Worm (Caenorhabditis elegans) whole organism, L3 larva: Measurements from ENCODE around the gene clec-238.

Experiments used
- R02D3.7 ChIP-seq: fragments of 150-350 bp; optimal IDR thresholded peaks from 2 replicates; lab custom pipeline; 2014; ENCODE audit warnings: missing biosample characterization, missing genetic modification characterization
- ZK546.5 ChIP-seq: sonication (generic microtip); optimal IDR thresholded peaks from 2 replicates; lab custom pipeline; 2017; ENCODE audit warnings: missing biosample characterization, missing genetic modification characterization
- ama-1 ChIP-seq: fragments of 150-350 bp; optimal IDR thresholded peaks from 2 replicates; lab custom pipeline; 2018
- ceh-28 ChIP-seq: fragments of 150-350 bp; optimal IDR thresholded peaks from 2 replicates; lab custom pipeline; 2014; ENCODE audit warnings: missing biosample characterization, missing genetic modification reagents, missing genetic modification characterization
- ceh-9 ChIP-seq: sonication (generic microtip); optimal IDR thresholded peaks from 2 replicates; lab custom pipeline; 2018; ENCODE audit warnings: missing biosample characterization, missing genetic modification characterization
- daf-12 ChIP-seq: fragments of 150-350 bp; optimal IDR thresholded peaks from 2 replicates; lab custom pipeline; 2014; ENCODE audit warnings: missing biosample characterization, missing genetic modification reagents, missing genetic modification characterization
- egl-27 ChIP-seq: sonication (generic microtip); optimal IDR thresholded peaks from 4 replicates; lab custom pipeline; 2017; ENCODE audit warnings: missing biosample characterization, missing genetic modification reagents, missing genetic modification characterization
- egl-5 ChIP-seq: fragments of 150-350 bp; optimal IDR thresholded peaks from 2 replicates; lab custom pipeline; 2017; ENCODE audit warnings: missing biosample characterization, missing genetic modification reagents, missing genetic modification characterization, inconsistent platforms
- elt-1 ChIP-seq: fragments of 150-350 bp; optimal IDR thresholded peaks from 2 replicates; lab custom pipeline; 2014; ENCODE audit warnings: missing biosample characterization, missing genetic modification characterization
- elt-2 ChIP-seq: sonication (generic microtip); optimal IDR thresholded peaks from 2 replicates; lab custom pipeline; 2016; ENCODE audit warnings: missing genetic modification reagents, mild to moderate bottlenecking, missing genetic modification characterization, missing compliant biosample characterization
- fkh-10 ChIP-seq: sonication (generic microtip); optimal IDR thresholded peaks from 2 replicates; lab custom pipeline; 2017; ENCODE audit warnings: missing biosample characterization, missing genetic modification reagents, missing genetic modification characterization
- fkh-2 ChIP-seq: fragments of 150-350 bp; optimal IDR thresholded peaks from 2 replicates; lab custom pipeline; 2014; ENCODE audit warnings: missing biosample characterization, missing genetic modification reagents, missing genetic modification characterization
- hmg-11 ChIP-seq: sonication (generic microtip); optimal IDR thresholded peaks from 2 replicates; lab custom pipeline; 2016; ENCODE audit warnings: missing genetic modification characterization, missing compliant biosample characterization
- lin-39 ChIP-seq: fragments of 150-350 bp; optimal IDR thresholded peaks from 2 replicates; lab custom pipeline; 2018; ENCODE audit warnings: missing biosample characterization, missing genetic modification reagents, missing genetic modification characterization
- lsy-12 ChIP-seq: sonication (generic microtip); optimal IDR thresholded peaks from 2 replicates; lab custom pipeline; 2016; ENCODE audit warnings: mild to moderate bottlenecking, missing genetic modification characterization, missing compliant biosample characterization
- mdl-1 ChIP-seq: fragments of 150-350 bp; optimal IDR thresholded peaks from 2 replicates; lab custom pipeline; 2014; ENCODE audit warnings: missing biosample characterization, missing genetic modification characterization
- mml-1 ChIP-seq: fragments of 150-350 bp; sonication (generic microtip); optimal IDR thresholded peaks from 3 replicates; lab custom pipeline; 2014; ENCODE audit warnings: missing biosample characterization, missing genetic modification characterization
- nfya-1 ChIP-seq: sonication (generic microtip); optimal IDR thresholded peaks from 2 replicates; lab custom pipeline; 2017; ENCODE audit warnings: missing genetic modification characterization, mild to moderate bottlenecking, missing compliant biosample characterization, antibody characterized with exemption, moderate library complexity; ENCODE audit not compliant: insufficient read depth
- nhr-11 ChIP-seq: fragments of 150-350 bp; optimal IDR thresholded peaks from 2 replicates; lab custom pipeline; 2014; ENCODE audit warnings: missing biosample characterization, missing genetic modification characterization
- nhr-12 ChIP-seq: fragments of 150-350 bp; optimal IDR thresholded peaks from 2 replicates; lab custom pipeline; 2014; ENCODE audit warnings: missing biosample characterization, missing genetic modification characterization
- nhr-23 ChIP-seq: fragments of 150-350 bp; optimal IDR thresholded peaks from 2 replicates; lab custom pipeline; 2014; ENCODE audit warnings: missing biosample characterization, missing genetic modification reagents, missing genetic modification characterization
- nhr-28 ChIP-seq: fragments of 150-350 bp; optimal IDR thresholded peaks from 2 replicates; lab custom pipeline; 2014; ENCODE audit warnings: missing biosample characterization, missing genetic modification characterization
- nhr-43 ChIP-seq: sonication (generic microtip); optimal IDR thresholded peaks from 2 replicates; lab custom pipeline; 2016; ENCODE audit warnings: mild to moderate bottlenecking, missing genetic modification characterization, missing compliant biosample characterization; ENCODE audit not compliant: poor library complexity, severe bottlenecking
- nhr-77 ChIP-seq: fragments of 150-350 bp; optimal IDR thresholded peaks from 2 replicates; lab custom pipeline; 2014; ENCODE audit warnings: missing biosample characterization, missing genetic modification characterization
- pha-4 ChIP-seq: fragments of 150-350 bp; optimal IDR thresholded peaks from 2 replicates; lab custom pipeline; 2014; ENCODE audit warnings: missing biosample characterization, missing genetic modification reagents, missing genetic modification characterization
- pqm-1 ChIP-seq: fragments of 150-350 bp; optimal IDR thresholded peaks from 2 replicates; lab custom pipeline; 2017; ENCODE audit warnings: missing biosample characterization, missing genetic modification characterization, inconsistent platforms
- skn-1 ChIP-seq: fragments of 150-350 bp; optimal IDR thresholded peaks from 2 replicates; lab custom pipeline; 2014; ENCODE audit warnings: missing biosample characterization, missing genetic modification characterization
- snpc-4 ChIP-seq: fragments of 150-350 bp; optimal IDR thresholded peaks from 2 replicates; lab custom pipeline; 2014; ENCODE audit warnings: missing biosample characterization, missing genetic modification characterization
- tbx-2 ChIP-seq: sonication (generic microtip); optimal IDR thresholded peaks from 2 replicates; lab custom pipeline; 2016; ENCODE audit warnings: mild to moderate bottlenecking, missing genetic modification characterization, missing compliant biosample characterization
- unc-39 ChIP-seq: sonication (generic microtip); optimal IDR thresholded peaks from 4 replicates; lab custom pipeline; 2017; ENCODE audit warnings: missing biosample characterization, missing genetic modification characterization
- zag-1 ChIP-seq: fragments of 150-350 bp; optimal IDR thresholded peaks from 2 replicates; lab custom pipeline; 2014; ENCODE audit warnings: missing biosample characterization, missing genetic modification characterization
- ztf-4 ChIP-seq: fragments of 150-350 bp; optimal IDR thresholded peaks from 2 replicates; lab custom pipeline; 2014; ENCODE audit warnings: missing biosample characterization, missing genetic modification characterization

clec-238 gene

ce11 chrV:16987035-16987434, 35.4 kb downstream of the clec-238 start, which contains the start of gene Y102A5C.40:
TSS of gene Y102A5C.40 (minus strand) at chrV:16987135.
- TF ChIP-seq pha-4, result no peak
- no peak for TF ChIP-seq ceh-28 (tag; lab: Kevin White, UChicago)
- TF ChIP-seq nhr-12 (tag; lab: Kevin White, UChicago), result no peak
- TF ChIP-seq ztf-4 (tag; lab: Kevin White, UChicago), result no peak

ce11 chrV:16987783-16988182, 36.2 kb downstream of the clec-238 start:
- TF ChIP-seq nhr-43 (tag; lab: Kevin White, UChicago) (no peak), nhr-77 (tag; lab: Kevin White, UChicago) (no peak), egl-27 (tag; lab: Kevin White, UChicago) (no peak), ZK546.5 (tag; lab: Kevin White, UChicago) (no peak), elt-1 (tag; lab: Kevin White, UChicago) (no peak), nhr-11 (tag; lab: Kevin White, UChicago) (no peak), nhr-28 (no peak), nfya-1 (tag; lab: Kevin White, UChicago) (no peak), zag-1 (tag; lab: Kevin White, UChicago) (no peak), fkh-2 (tag; lab: Kevin White, UChicago) (no peak), ama-1 (lab: Kevin White, UChicago) (no peak), snpc-4 (tag; lab: Kevin White, UChicago) (no peak), pqm-1 (tag; lab: Kevin White, UChicago) (no peak), R02D3.7 (no peak), elt-2 (no peak), nhr-12 (tag; lab: Kevin White, UChicago) (no peak), lsy-12 (tag; lab: Kevin White, UChicago) (no peak)
- TF ChIP-seq, all 47 proteins: peak for 0

DNA sequence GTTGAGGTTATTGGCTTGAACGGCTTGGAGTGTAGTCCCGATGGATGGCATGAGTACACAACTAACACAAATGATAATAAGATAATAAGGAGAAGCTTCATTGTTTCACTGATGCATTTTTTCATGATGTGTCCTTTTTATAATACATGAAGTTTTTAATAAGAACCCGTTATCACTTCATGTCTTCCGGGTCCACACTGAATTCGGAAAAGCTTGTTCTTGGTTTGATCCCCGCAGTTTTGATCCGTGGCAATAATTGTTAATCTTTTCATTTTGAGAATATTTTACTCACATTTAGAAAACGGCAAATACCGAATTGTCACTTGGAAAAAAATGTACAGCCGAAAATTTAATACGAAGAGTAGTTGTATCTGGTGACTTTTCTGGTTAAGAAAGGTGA, 37.0 kb downstream of the clec-238 start, which contains the start of gene Y102A5C.27:
Y102A5C.27 (minus strand) TSS at position 101 of the 400 bp plus-strand sequence.
- TF ChIP-seq daf-12 (tag; lab: Kevin White, UChicago), result no peak
- no peak for TF ChIP-seq mdl-1 (tag; lab: Kevin White, UChicago)
- no peak for TF ChIP-seq nhr-23
- TF ChIP-seq tbx-2, result no peak
- TF ChIP-seq nhr-11 (tag; lab: Kevin White, UChicago), result no peak

- TF ChIP-seq skn-1 (tag; lab: Kevin White, UChicago), result no peak
- no peak for TF ChIP-seq elt-1 (tag; lab: Kevin White, UChicago)
- TF ChIP-seq hmg-11 (tag; lab: Kevin White, UChicago), result no peak
- TF ChIP-seq nhr-28, result no peak
Observed at ce11 chrV:16991734-16992133, 40.1 kb downstream of the clec-238 start, which contains the start of gene srz-95. TSS of gene srz-95 (plus strand) at chrV:16992034.

ce11 chrV:16992383-16992782, 40.8 kb downstream of the clec-238 start:
- TF ChIP-seq nhr-12 (tag; lab: Kevin White, UChicago) (no peak), nhr-28 (no peak), ceh-28 (tag; lab: Kevin White, UChicago) (no peak), pha-4 (no peak), nhr-77 (tag; lab: Kevin White, UChicago) (no peak)

DNA sequence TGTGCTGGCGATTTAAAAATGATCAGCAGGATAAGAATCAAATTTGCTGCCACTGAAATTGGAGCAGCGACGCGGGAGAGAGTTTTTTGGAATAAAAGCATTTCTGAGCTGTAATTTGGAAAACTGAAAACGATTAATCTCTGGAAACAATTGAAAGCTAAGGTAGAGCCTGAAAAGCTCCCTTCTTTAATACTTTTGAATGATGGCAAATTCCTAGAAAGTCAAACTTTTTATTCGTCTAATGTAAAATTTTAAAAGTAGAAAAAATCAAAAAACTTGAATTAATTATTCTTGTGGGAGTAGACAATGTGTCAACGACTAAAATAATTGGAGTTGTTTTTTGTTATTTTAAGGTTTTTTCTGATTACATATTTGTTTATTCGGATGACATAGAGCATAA, 48.6 kb downstream of the clec-238 start, which contains the start of gene str-217:
str-217 (minus strand) TSS at position 101 of the 400 bp plus-strand sequence.
- no peak for TF ChIP-seq lin-39 (tag; lab: Kevin White, UChicago)
- no peak for TF ChIP-seq nhr-43 (tag; lab: Kevin White, UChicago)
- TF ChIP-seq egl-5, result no peak
- TF ChIP-seq nhr-23, result no peak
- TF ChIP-seq mml-1 (tag; lab: Kevin White, UChicago), result no peak
- TF ChIP-seq R02D3.7, result no peak
- TF ChIP-seq mdl-1 (tag; lab: Kevin White, UChicago), result no peak
- no peak for TF ChIP-seq unc-39
- TF ChIP-seq nhr-28, result no peak
- no peak for TF ChIP-seq nhr-11 (tag; lab: Kevin White, UChicago)
- no peak for TF ChIP-seq elt-1 (tag; lab: Kevin White, UChicago)
- TF ChIP-seq ceh-9 (tag; lab: Kevin White, UChicago), result no peak
- no peak for TF ChIP-seq ZK546.5 (tag; lab: Kevin White, UChicago)
- no peak for TF ChIP-seq fkh-10
